Worm (Caenorhabditis elegans) whole organism, L4/young adult: ENCODE data around the gene F52D1.2.

Source experiments
- W03F9.2 ChIP-seq: fragments of 150-350 bp; optimal IDR thresholded peaks from 2 replicates; lab custom pipeline; 2014; ENCODE audit warnings: missing biosample characterization, missing genetic modification characterization
- dao-5 ChIP-seq: sonication (generic microtip); optimal IDR thresholded peaks from 2 replicates; lab custom pipeline; 2016; ENCODE audit warnings: missing genotype, missing genetic modification characterization, moderate library complexity, missing compliant biosample characterization
- him-1 ChIP-seq: sonication (generic microtip); optimal IDR thresholded peaks from 2 replicates; lab custom pipeline; 2016; ENCODE audit warnings: missing genotype, missing genetic modification reagents, missing genetic modification characterization, missing compliant biosample characterization

Gene F52D1.2

DNA sequence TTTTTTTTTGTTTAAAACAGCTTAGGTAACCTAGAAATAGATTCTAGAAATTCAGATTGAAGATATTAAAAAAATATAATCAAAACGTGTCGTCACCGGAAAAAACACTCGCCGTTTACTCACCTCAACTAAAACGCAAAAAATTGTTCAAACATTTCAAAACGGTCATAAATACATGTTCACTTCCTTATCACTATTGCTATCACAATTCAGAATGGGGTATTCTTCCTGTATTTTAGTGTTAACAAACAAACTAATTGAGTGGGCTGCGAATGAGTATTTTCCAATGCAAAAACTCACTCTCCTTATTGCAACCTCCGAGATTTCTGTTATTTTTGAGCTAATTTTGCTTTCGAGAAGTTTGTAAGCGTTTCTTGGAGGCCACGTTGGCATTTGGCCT lies at the start of gene F52D1.2:
Gene F52D1.2, minus strand, starts transcription at position 393 of the 400 bp plus-strand sequence.
- TF ChIP-seq dao-5 (tag; lab: Kevin White, UChicago) (no peak), him-1 (tag; lab: Kevin White, UChicago) (no peak), W03F9.2 (tag; lab: Kevin White, UChicago) (no peak)

DNA sequence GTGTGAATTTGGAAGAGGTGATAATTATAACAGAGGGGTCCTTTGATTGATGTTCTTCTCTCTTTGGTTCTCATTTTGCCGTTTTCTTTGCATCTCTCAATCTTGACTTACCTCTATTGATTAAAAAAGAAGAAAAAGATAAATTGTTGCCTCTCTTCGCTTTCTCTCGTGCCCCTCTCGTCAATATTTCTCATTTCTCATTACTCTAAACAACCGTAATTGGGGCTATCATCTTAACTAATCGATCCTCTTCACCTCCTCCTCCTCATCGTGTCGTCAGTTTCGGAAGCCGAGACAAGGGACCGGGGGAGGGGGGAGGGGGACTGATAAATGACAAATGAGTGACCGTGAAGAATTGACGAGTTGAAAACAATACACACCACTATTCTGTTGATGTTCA lies 48.6 kb upstream of the F52D1.2 start:
- TF ChIP-seq dao-5 (tag; lab: Kevin White, UChicago) (no peak), him-1 (tag; lab: Kevin White, UChicago) (no peak), W03F9.2 (tag; lab: Kevin White, UChicago) (no peak)

DNA sequence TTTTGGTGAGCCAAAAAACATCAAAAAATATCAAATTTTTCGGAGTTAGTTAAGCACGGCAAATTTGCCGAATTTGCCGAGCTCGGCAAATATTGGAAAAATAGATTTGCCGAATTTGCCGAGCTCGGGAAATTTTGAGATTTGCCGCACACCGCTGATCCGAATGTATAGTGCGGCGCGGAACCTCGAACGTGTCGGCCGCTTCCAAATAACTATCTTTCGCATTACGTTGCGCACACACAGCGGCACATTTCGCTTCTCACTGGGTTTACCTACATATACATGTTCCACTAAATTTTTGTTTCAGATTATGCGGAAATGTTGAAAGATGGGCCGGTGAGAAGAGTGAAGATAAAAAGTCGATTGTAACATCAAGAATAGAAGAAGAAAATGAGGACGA lies 46.8 kb upstream of the F52D1.2 start:
- TF ChIP-seq him-1 (tag; lab: Kevin White, UChicago) = no peak
- TF ChIP-seq dao-5 (tag; lab: Kevin White, UChicago) = no peak
- TF ChIP-seq W03F9.2 (tag; lab: Kevin White, UChicago) = no peak

DNA sequence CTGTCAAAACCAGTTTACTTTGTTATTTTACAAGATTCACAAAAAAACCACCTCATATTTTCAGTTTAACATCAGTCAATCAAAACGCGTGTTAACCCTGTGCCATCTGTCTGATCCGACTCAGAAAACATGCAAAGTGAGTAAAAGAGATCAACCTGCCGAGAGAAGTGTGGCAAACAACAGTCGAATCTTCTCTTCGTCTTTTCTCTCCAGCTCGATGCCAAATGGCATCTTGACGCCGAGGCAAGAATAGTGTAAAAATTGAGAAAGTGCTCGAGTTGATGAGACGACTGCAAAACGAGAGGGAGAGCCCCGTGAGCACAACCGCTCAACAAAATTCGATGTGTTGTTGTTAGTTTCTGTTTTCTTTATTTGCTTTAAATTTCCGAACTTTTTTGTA lies 42.9 kb upstream of the F52D1.2 start, which contains the start of gene B0310.1:
Gene B0310.1, plus strand, starts transcription at position 310 of the 400 bp plus-strand sequence.
- TF ChIP-seq dao-5 (tag; lab: Kevin White, UChicago) (no peak), him-1 (tag; lab: Kevin White, UChicago) (no peak), W03F9.2 (tag; lab: Kevin White, UChicago) (no peak)

DNA sequence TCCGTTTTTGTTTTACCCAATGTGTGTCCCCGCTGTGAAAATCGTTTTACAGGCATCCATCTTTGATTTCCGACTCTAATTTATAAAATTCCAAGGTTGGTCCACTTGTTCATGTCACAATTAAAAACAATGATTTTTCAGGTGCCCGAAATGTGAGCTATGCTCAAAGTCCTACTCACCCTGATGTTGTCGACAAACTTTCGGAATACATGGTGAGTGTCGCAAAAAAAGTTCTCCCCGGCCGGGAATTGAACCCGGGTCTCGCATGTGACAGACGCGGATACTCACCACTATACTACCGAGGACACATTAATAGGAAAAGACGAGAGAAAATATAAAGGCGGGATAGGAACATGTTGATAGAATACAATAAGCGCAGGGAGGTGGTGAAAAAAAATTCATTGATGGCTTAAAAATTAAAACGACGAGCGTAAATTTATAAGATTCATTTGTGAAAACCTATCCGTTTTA lies 39.7 kb upstream of the F52D1.2 start, which contains the start of gene egl-17:
Gene egl-17, plus strand, starts transcription at position 51 of the 471 bp plus-strand sequence.
- TF ChIP-seq him-1 (tag; lab: Kevin White, UChicago) = peak; percentile 85
- peak; percentile 87 for TF ChIP-seq dao-5 (tag; lab: Kevin White, UChicago)
- peak; percentile 7 for TF ChIP-seq W03F9.2 (tag; lab: Kevin White, UChicago)

DNA sequence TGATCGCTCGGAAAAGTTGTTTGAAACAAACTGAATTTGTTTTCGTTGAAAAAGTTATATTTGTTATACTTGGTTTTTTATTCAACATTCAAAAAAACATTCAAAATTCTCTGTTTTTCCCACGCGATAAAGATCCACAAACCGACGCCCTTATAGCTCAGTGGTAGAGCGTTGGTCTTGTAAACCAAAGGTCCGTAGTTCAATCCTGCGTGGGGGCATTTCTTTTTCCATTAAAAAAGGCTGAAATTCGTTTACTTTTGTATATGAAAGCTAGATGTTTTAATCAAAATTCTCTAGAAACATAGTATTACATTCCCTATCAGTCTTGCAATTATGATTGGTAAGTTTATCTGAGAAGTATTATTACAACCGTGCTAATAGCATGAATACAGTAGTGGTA lies 37.7 kb upstream of the F52D1.2 start:
- TF ChIP-seq dao-5 (tag; lab: Kevin White, UChicago) (no peak), W03F9.2 (tag; lab: Kevin White, UChicago) (no peak), him-1 (tag; lab: Kevin White, UChicago) (no peak)

DNA sequence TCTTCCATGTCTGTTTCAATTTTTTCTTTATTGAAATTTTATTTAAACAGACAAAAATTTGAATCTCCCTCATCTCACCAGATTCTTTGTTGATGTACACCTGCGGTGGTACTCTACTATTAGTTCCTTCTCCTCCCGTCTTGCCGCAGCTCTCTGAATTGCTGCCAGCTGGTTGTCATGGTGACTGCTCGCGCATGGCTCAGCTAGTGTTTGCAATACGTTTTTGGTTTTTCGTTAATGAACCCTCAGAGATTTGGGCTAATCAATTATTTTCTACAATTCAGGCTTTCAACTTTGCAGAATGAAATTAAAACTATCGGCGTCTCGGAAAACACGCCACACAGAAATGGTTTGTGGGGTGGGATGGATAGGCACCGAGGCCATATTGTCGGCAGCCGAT lies 31.1 kb upstream of the F52D1.2 start, which contains the start of gene che-2:
Gene che-2, plus strand, starts transcription at position 301 of the 400 bp plus-strand sequence.
- TF ChIP-seq W03F9.2 (tag; lab: Kevin White, UChicago) (no peak), him-1 (tag; lab: Kevin White, UChicago) (no peak), dao-5 (tag; lab: Kevin White, UChicago) (no peak)

DNA sequence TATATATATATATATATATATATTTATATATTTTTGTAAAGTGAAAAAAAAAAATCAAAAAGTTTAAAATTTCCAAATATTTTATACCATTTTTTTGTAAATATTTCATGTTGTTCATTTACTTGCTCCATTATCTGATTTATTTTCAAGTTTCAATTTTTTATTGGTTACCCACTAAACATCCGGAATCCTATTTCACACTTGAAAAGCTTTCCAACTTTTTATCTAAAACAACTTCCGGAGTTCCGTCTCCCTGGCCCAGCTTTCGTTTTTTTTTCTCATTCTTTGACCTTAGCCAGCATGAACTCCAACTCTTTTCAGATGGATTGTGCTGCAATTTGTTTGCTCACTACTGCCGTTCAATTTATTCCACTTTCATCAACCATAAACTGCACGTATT lies 26.2 kb upstream of the F52D1.2 start, which contains the start of gene F38G1.3:
Gene F38G1.3, plus strand, starts transcription at position 301 of the 400 bp plus-strand sequence.
- no peak for TF ChIP-seq dao-5 (tag; lab: Kevin White, UChicago)
- TF ChIP-seq W03F9.2 (tag; lab: Kevin White, UChicago) = no peak
- TF ChIP-seq him-1 (tag; lab: Kevin White, UChicago) = no peak

DNA sequence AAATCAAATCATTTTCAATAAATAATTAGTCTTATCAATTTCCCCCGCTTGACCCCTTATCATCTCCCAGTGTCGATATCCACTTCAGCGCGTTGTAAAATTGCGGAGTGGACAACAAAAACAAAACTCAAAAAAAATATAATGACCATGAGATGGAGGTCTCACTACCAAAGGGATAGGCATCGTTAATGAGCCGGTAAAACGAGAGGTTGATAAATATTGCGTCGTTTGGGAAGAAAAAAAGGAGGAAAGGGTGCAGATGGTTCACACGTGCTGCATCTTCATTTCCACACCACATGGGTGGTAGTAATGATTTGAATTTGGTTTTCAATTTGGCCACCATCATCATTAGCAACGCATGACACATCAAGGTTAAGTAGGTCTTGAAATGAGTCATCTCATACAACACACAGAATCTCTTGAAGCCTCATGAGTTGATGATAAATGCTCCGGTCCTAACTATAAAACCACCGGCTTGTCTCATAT lies 17.4 kb upstream of the F52D1.2 start:
- TF ChIP-seq him-1 (tag; lab: Kevin White, UChicago) (no peak), W03F9.2 (tag; lab: Kevin White, UChicago) (no peak), dao-5 (tag; lab: Kevin White, UChicago) (no peak)

DNA sequence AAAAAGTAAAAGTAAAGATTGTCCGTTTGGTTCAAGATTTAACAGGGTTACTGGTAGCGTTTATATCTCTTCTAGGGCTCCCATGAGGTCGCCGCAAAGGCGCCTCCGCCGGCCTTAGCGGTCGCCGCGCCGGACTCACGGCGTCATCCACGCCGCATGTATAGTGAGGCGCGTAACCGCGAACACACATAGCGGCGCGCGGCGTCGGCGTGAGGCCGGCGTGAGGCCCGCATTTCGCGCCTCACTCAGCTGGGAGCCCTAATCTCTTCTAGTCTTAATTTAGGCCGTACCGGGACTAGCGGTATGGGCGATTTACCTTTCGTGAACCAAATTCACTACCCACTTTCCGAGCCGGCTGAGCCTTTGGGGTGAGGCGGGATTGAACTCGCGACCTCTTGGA lies 11.6 kb upstream of the F52D1.2 start:
- TF ChIP-seq dao-5 (tag; lab: Kevin White, UChicago) (no peak), W03F9.2 (tag; lab: Kevin White, UChicago) (no peak), him-1 (tag; lab: Kevin White, UChicago) (no peak)

DNA sequence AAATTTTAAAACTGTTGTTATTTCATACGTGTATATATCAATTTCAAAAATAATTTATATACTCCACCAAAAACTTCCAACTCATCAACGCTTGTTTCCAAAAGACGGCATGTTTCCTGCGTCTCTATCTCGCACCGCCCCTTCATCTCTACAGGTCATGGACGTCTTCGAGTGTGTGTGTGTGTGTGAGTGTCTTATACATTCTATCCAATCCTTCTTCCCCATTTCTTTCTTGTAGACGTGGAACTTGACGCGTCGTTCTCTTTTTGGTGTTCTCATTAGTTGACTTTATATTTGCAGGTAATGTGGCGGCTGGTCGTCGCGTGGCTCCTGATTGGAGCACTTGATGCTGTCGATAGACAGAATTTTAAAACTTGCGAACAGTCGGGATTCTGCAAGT lies 10.3 kb upstream of the F52D1.2 start, which contains the start of gene aagr-4:
Gene aagr-4, plus strand, starts transcription at position 301 of the 400 bp plus-strand sequence.
- TF ChIP-seq dao-5 (tag; lab: Kevin White, UChicago) = no peak
- TF ChIP-seq him-1 (tag; lab: Kevin White, UChicago) = no peak
- TF ChIP-seq W03F9.2 (tag; lab: Kevin White, UChicago) = no peak

DNA sequence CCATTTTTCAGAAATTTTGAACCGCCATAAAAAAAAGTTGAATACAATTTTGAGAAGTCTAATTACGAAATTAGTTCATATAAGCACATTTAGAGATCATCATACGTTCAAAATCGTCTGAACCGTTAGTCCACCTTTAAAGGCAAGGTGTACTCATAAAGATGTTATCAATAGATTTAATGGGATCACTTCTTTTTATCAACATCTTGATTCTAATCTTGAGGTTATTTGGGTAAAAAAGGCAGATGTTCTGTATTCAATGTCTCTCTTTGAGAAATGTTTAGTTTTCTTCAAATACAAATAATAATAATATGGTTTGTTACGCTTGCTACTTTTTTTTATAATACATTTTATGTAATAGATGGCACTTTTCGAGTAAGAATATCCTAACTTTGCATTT lies 9.3 kb upstream of the F52D1.2 start:
- TF ChIP-seq dao-5 (tag; lab: Kevin White, UChicago) (no peak), him-1 (tag; lab: Kevin White, UChicago) (no peak), W03F9.2 (tag; lab: Kevin White, UChicago) (no peak)

DNA sequence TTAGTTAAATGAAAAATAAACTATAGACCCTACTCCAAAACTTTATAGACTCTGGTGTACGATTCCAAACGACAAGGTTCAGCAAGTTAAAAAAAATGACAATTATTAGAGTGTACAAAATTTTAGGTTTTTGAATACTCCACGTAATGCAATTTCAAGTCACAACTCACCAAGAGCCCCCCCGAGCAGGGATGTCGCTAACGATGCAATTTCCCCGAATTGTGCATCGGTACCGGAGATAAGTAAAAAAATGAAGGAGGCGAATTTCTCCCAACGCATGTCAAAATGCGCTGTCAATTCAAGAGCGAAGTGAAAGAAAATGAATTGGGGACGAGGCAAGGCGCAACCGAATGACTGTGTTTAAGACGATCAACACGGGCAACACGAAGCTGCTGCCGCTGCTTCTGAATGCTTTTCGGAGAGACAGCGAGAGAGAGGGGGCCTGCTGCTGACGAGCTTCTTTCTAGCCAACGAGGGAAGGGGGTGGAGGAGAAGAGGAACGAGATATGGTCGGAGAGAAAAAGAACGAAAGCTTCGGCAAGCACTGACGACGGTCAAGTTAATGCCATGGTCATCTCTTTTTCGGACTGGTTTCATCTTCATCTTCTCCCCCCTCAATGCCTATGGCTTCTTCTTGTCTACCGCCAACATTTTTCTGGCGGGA lies 7.3 kb upstream of the F52D1.2 start, which contains the start of gene abu-12:
Gene abu-12, minus strand, starts transcription at position 472 of the 664 bp plus-strand sequence.
- TF ChIP-seq him-1 (tag; lab: Kevin White, UChicago) (no peak), W03F9.2 (tag; lab: Kevin White, UChicago) (no peak), dao-5 (tag; lab: Kevin White, UChicago) (no peak)
